Worm (Caenorhabditis elegans): ENCODE data around the gene dhgd-1.

dhgd-1 gene

ce11 chrII:11544714-11545113 is 7.2 kb downstream of the dhgd-1 start, which contains the start of gene F54D5.9:
Gene F54D5.9, minus strand, starts transcription at chrII:11544828.
- TF ChIP-seq lin-11 (tag; optimal IDR thresholded peaks at IDR 0.05) (no peak), fkh-6 (tag; optimal IDR thresholded peaks at IDR 0.05) (no peak), npax-4 (tag; optimal IDR thresholded peaks at IDR 0.05) (no peak), ref-2 (tag; optimal IDR thresholded peaks at IDR 0.05) (no peak), odd-2 (tag; optimal IDR thresholded peaks at IDR 0.05) (no peak), hlh-30 (tag; optimal IDR thresholded peaks at IDR 0.05; ENCODE audit: insufficient read depth) (no peak), mec-3 (tag; optimal IDR thresholded peaks at IDR 0.05; ENCODE audit: borderline replicate concordance) (no peak), ceh-19 (GFP tag; optimal IDR thresholded peaks at IDR 0.05) (no peak), nhr-232 (tag; optimal IDR thresholded peaks at IDR 0.05) (no peak), ceh-6 (GFP tag; optimal IDR thresholded peaks at IDR 0.05) (no peak), gmeb-2 (tag; optimal IDR thresholded peaks at IDR 0.05) (no peak), pag-3 (tag; optimal IDR thresholded peaks at IDR 0.05; ENCODE audit: borderline replicate concordance) (no peak), ama-1 (optimal IDR thresholded peaks at IDR 0.05) (no peak)

- TF ChIP-seq gmeb-2 (tag; optimal IDR thresholded peaks at IDR 0.05): no peak
- peak; percentile 17 for TF ChIP-seq unc-55 (GFP tag; optimal IDR thresholded peaks at IDR 0.05)
Measured at ce11 chrII:11542958-11543357, 8.9 kb downstream of the dhgd-1 start.

DNA sequence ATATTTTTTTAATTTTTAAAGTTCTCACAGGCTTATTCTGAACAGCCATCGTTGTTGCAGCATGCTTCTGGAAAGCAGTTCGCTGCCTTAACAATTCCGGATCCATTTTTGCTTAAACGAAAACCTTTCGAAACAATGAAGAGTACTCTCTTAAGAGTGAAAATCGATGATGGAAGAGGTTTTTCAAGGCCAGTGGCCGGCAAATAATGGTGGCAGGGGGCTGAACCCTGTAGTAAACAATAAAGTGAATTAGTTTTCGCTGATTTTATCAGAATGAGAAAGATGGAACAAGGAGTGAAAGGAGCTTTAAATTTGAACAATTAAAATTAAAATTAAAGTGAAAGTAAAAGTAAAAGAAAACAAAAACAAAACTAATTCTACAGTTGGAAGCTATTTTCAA is 9.5 kb downstream of the dhgd-1 start, which contains the start of gene gtf-2E2:
Gene gtf-2E2, minus strand, starts transcription at position 111 of the 400 bp plus-strand sequence.
- TF ChIP-seq ceh-22 (tag; optimal IDR thresholded peaks at IDR 0.05) (no peak), ceh-24 (tag; optimal IDR thresholded peaks at IDR 0.05) (no peak), tbx-2 (tag; optimal IDR thresholded peaks at IDR 0.05) (peak; percentile 25), elt-4 (tag; optimal IDR thresholded peaks at IDR 0.05) (no peak), ttx-3 (tag; optimal IDR thresholded peaks at IDR 0.05) (no peak), dve-1 (tag; optimal IDR thresholded peaks at IDR 0.05) (no peak), F13H6.1 (tag; optimal IDR thresholded peaks at IDR 0.05) (no peak), K02D7.2 (tag; optimal IDR thresholded peaks at IDR 0.05) (no peak), dmd-4 (tag; optimal IDR thresholded peaks at IDR 0.05; ENCODE audit: borderline replicate concordance) (no peak), C08G9.2 (tag; optimal IDR thresholded peaks at IDR 0.05) (peak; percentile 56), nhr-11 (tag; optimal IDR thresholded peaks at IDR 0.05) (no peak), nfya-1 (tag; optimal IDR thresholded peaks at IDR 0.05) (peak; percentile 3), ztf-16 (tag; optimal IDR thresholded peaks at IDR 0.05) (no peak), T23F11.4 (GFP tag; optimal IDR thresholded peaks at IDR 0.05) (no peak), tbx-7 (tag; optimal IDR thresholded peaks at IDR 0.05) (no peak), ets-4 (tag; optimal IDR thresholded peaks at IDR 0.05) (no peak), ceh-34 (tag; optimal IDR thresholded peaks at IDR 0.05) (no peak), eyg-1 (tag; optimal IDR thresholded peaks at IDR 0.05) (no peak), pqm-1 (tag; optimal IDR thresholded peaks at IDR 0.05) (no peak), odd-2 (tag; optimal IDR thresholded peaks at IDR 0.05) (no peak), ref-2 (tag; optimal IDR thresholded peaks at IDR 0.05) (no peak), unc-3 (GFP tag; conservative IDR thresholded peaks at IDR 0.05) (no peak), unc-3 (tag; optimal IDR thresholded peaks at IDR 0.05) (no peak), ahr-1 (tag; optimal IDR thresholded peaks at IDR 0.05) (no peak), fkh-10 (GFP tag; optimal IDR thresholded peaks at IDR 0.05) (no peak), hlh-15 (tag; optimal IDR thresholded peaks at IDR 0.05) (no peak), ceh-31 (tag; optimal IDR thresholded peaks at IDR 0.05) (peak; percentile 55), zip-5 (tag; optimal IDR thresholded peaks at IDR 0.05) (no peak), lim-6 (tag; optimal IDR thresholded peaks at IDR 0.05) (no peak), ceh-48 (tag; optimal IDR thresholded peaks at IDR 0.05) (peak; percentile 53)

Measured in whole organism, late embryonic.